Worm (Caenorhabditis elegans): ENCODE measurements around the gene Y39A3A.4.

ce11 chrIII:2068248-2068647 lies 8.1 kb downstream of the Y39A3A.4 start, which contains the start of gene Y39A3A.3:
- TF ChIP-seq skn-1 (tag; optimal IDR thresholded peaks at IDR 0.05), result no peak
- TF ChIP-seq lin-39 (tag; optimal IDR thresholded peaks at IDR 0.05), result no peak
- TF ChIP-seq unc-62 (GFP tag; optimal IDR thresholded peaks at IDR 0.05 in 1 of 2), result peak in 1 of 2 experiments; percentile 81
- TF ChIP-seq unc-62 (tag; optimal IDR thresholded peaks at IDR 0.05), result no peak
- TF ChIP-seq ZK546.5 (tag; optimal IDR thresholded peaks at IDR 0.05), result no peak
- TF ChIP-seq unc-130 (GFP tag; optimal IDR thresholded peaks at IDR 0.05), result no peak
- no peak for TF ChIP-seq mdt-29 (GFP tag; IDR thresholded peaks at IDR 0.05)
- TF ChIP-seq F26F4.8 (GFP tag; conservative IDR thresholded peaks at IDR 0.05), result no peak
- TF ChIP-seq zag-1 (tag; optimal IDR thresholded peaks at IDR 0.05), result no peak
- no peak for TF ChIP-seq snpc-4 (tag; optimal IDR thresholded peaks at IDR 0.05)

Data from whole organism, L4 larva.